Worm (Caenorhabditis elegans): ENCODE measurements around the gene F41B4.2.
A peak's percentile ranks its signal among the peaks of the same experiment; 100 is the strongest.

The F41B4.2 gene

ce11 chrX:6788965-6789573 lies 46.0 kb downstream of the F41B4.2 start, which contains the start of gene sgca-1 (continued):
- TF ChIP-seq nhr-25 (tag; optimal IDR thresholded peaks at IDR 0.05; ENCODE audit: borderline replicate concordance, insufficient read depth) = no peak
- TF ChIP-seq ceh-62 (tag; optimal IDR thresholded peaks at IDR 0.05) = no peak
- no peak for TF ChIP-seq lin-29 (GFP tag; IDR thresholded peaks at IDR 0.05)
- no peak for TF ChIP-seq unc-39 (tag; optimal IDR thresholded peaks at IDR 0.05)
- TF ChIP-seq ceh-82 (tag; optimal IDR thresholded peaks at IDR 0.05) = no peak
- TF ChIP-seq fkh-10 (GFP tag; optimal IDR thresholded peaks at IDR 0.05) = no peak
- no peak for TF ChIP-seq egl-27 (tag; optimal IDR thresholded peaks at IDR 0.05)
- peak in 1 of 2 experiments; percentile 31 for TF ChIP-seq daf-16 (GFP tag; optimal IDR thresholded peaks at IDR 0.05)
- TF ChIP-seq daf-16 (tag; optimal IDR thresholded peaks at IDR 0.05) = peak; percentile 85
- peak; percentile 64 for TF ChIP-seq dmd-6 (GFP tag; IDR thresholded peaks at IDR 0.05)
- TF ChIP-seq lin-13 (GFP tag; optimal IDR thresholded peaks at IDR 0.05) = no peak
- no peak for TF ChIP-seq lin-15B (tag; optimal IDR thresholded peaks at IDR 0.05)
- TF ChIP-seq dve-1 (tag; optimal IDR thresholded peaks at IDR 0.05; ENCODE audit: insufficient read depth) = peak; percentile 78
- no peak for TF ChIP-seq daf-19 (GFP tag; conservative IDR thresholded peaks at IDR 0.05)
- TF ChIP-seq hmg-1.1 (GFP tag; IDR thresholded peaks at IDR 0.05) = no peak
- peak; percentile 92 for TF ChIP-seq php-3 (GFP tag; IDR thresholded peaks at IDR 0.05)
- TF ChIP-seq nhr-102 (tag; optimal IDR thresholded peaks at IDR 0.05) = peak; percentile 55
- no peak for TF ChIP-seq attf-4 (tag; optimal IDR thresholded peaks at IDR 0.05)
- TF ChIP-seq nhr-10 (tag; optimal IDR thresholded peaks at IDR 0.05) = no peak
- no peak for TF ChIP-seq gei-8 (GFP tag; optimal IDR thresholded peaks at IDR 0.05)
- no peak for TF ChIP-seq lim-7 (GFP tag; IDR thresholded peaks at IDR 0.05)
- TF ChIP-seq zfp-2 (tag; optimal IDR thresholded peaks at IDR 0.05) = no peak
- peak; percentile 47; the same call in 1 of the 2 replicates for TF ChIP-seq tra-1 (GFP tag; IDR thresholded peaks at IDR 0.05)
- no peak for TF ChIP-seq ces-1 (GFP tag; optimal IDR thresholded peaks at IDR 0.05)
- peak in 1 of 2 experiments; percentile 17 for TF ChIP-seq mdl-1 (tag; optimal IDR thresholded peaks at IDR 0.05)
- no peak for TF ChIP-seq dmd-9 (GFP tag; IDR thresholded peaks at IDR 0.05)
- no peak for TF ChIP-seq ztf-11 (tag; optimal IDR thresholded peaks at IDR 0.05)
- TF ChIP-seq lir-3 (tag; optimal IDR thresholded peaks at IDR 0.05) = no peak
- TF ChIP-seq T20F7.1 (GFP tag; optimal IDR thresholded peaks at IDR 0.05) = peak; percentile 41
- TF ChIP-seq sdz-12 (GFP tag; optimal IDR thresholded peaks at IDR 0.05) = no peak
- no peak for TF ChIP-seq Y5F2A.4 (GFP tag; optimal IDR thresholded peaks at IDR 0.05)
- no peak for TF ChIP-seq hif-1 (tag; optimal IDR thresholded peaks at IDR 0.05)

ce11 chrX:6784181-6784580 lies 50.9 kb downstream of the F41B4.2 start, which contains the start of gene bgal-2:
Gene bgal-2, plus strand, starts transcription at chrX:6784411.
- TF ChIP-seq nhr-77 (tag; optimal IDR thresholded peaks at IDR 0.05) (peak; percentile 39), daf-16 (GFP tag; optimal IDR thresholded peaks at IDR 0.05) (no peak), daf-16 (tag; optimal IDR thresholded peaks at IDR 0.05) (peak; percentile 79), pqm-1 (tag; optimal IDR thresholded peaks at IDR 0.05) (peak; percentile 77), dve-1 (tag; optimal IDR thresholded peaks at IDR 0.05; ENCODE audit: insufficient read depth) (peak; percentile 40), dmd-6 (GFP tag; IDR thresholded peaks at IDR 0.05) (0 out of 2 replicates have a peak, but pooled peaks have one; percentile 31), set-16 (GFP tag; IDR thresholded peaks at IDR 0.05) (no peak), spr-3 (GFP tag; optimal IDR thresholded peaks at IDR 0.05) (no peak), nhr-28 (tag; optimal IDR thresholded peaks at IDR 0.05) (peak; percentile 57), hlh-11 (tag; optimal IDR thresholded peaks at IDR 0.05) (peak; percentile 56), F26F4.8 (GFP tag; conservative IDR thresholded peaks at IDR 0.05) (no peak)

Data from whole organism, L4 larva.